Worm (Caenorhabditis elegans) whole organism, L1 larva: ENCODE measurements around the gene R144.10.
A peak's percentile ranks its signal among the peaks of the same experiment; 100 is the strongest.

ENCODE experiments used
- C04F5.9 ChIP-seq: sonication (generic microtip); optimal IDR thresholded peaks from 2 replicates; lab custom pipeline; 2016; ENCODE audit warnings: missing genetic modification characterization, missing compliant biosample characterization
- C16A3.4 ChIP-seq: fragments of 150-350 bp; optimal IDR thresholded peaks from 2 replicates; lab custom pipeline; 2014; ENCODE audit warnings: missing biosample characterization, missing genetic modification characterization
- C34B4.2 ChIP-seq: sonication (generic microtip); optimal IDR thresholded peaks from 2 replicates; lab custom pipeline; 2017; ENCODE audit warnings: mild to moderate bottlenecking, missing genetic modification characterization, missing compliant biosample characterization
- aha-1 ChIP-seq: fragments of 150-350 bp; optimal IDR thresholded peaks from 2 replicates; lab custom pipeline; 2014; ENCODE audit warnings: missing biosample characterization, missing genetic modification characterization
- aly-2 ChIP-seq: fragments of 150-350 bp; optimal IDR thresholded peaks from 2 replicates; lab custom pipeline; 2014; ENCODE audit warnings: missing biosample characterization, missing genetic modification characterization
- ama-1 ChIP-seq: fragments of 150-350 bp; optimal IDR thresholded peaks from 2 replicates; lab custom pipeline; 2014
- ceh-63 ChIP-seq: fragments of 200-800 bp; sonication (Bioruptor generic); optimal IDR thresholded peaks from 2 replicates; lab custom pipeline; 2018; ENCODE audit warnings: mild to moderate bottlenecking, missing genetic modification characterization, missing compliant biosample characterization
- ceh-88 ChIP-seq: fragments of 200-800 bp; sonication (Bioruptor generic); IDR thresholded peaks from 2 replicates; pipeline ENCODE4 v1.3.6; 2022; ENCODE audit warnings: missing genetic modification characterization, missing compliant biosample characterization
- ces-1 ChIP-seq: fragments of 150-350 bp; optimal IDR thresholded peaks from 2 replicates; lab custom pipeline; 2014; ENCODE audit warnings: missing biosample characterization, missing genetic modification reagents, missing genetic modification characterization
- dsc-1 ChIP-seq: sonication (generic microtip); optimal IDR thresholded peaks from 2 replicates; lab custom pipeline; 2016; ENCODE audit warnings: mild to moderate bottlenecking, missing genetic modification characterization, missing compliant biosample characterization
- efl-1 ChIP-seq, 4 experiments: fragments of 150-350 bp; optimal IDR thresholded peaks in 3 of 4; peaks in 1 of 4; 1 replicate in 1 of 4; 2 replicates in 3 of 4; lab custom pipeline; 2014; ENCODE audit warnings: missing biosample characterization in 2 of 4, missing genetic modification characterization in 2 of 4, missing genetic modification reagents in 2 of 4
- efl-3 ChIP-seq: fragments of 200-800 bp; sonication (Bioruptor generic); optimal IDR thresholded peaks from 2 replicates; lab custom pipeline; 2018; ENCODE audit warnings: mild to moderate bottlenecking, missing genetic modification characterization, missing compliant biosample characterization
- egl-13 ChIP-seq: sonication (generic microtip); optimal IDR thresholded peaks from 2 replicates; lab custom pipeline; 2016; ENCODE audit warnings: missing genotype, missing genetic modification reagents, missing genetic modification characterization, missing compliant biosample characterization
- hpl-2 ChIP-seq: fragments of 150-350 bp; optimal IDR thresholded peaks from 2 replicates; lab custom pipeline; 2014; ENCODE audit warnings: missing biosample characterization, missing genetic modification reagents, missing genetic modification characterization
- jun-1 ChIP-seq: fragments of 150-350 bp; optimal IDR thresholded peaks from 2 replicates; lab custom pipeline; 2014; ENCODE audit warnings: missing biosample characterization, missing genetic modification reagents, missing genetic modification characterization
- lin-13 ChIP-seq: fragments of 150-350 bp; optimal IDR thresholded peaks from 2 replicates; lab custom pipeline; 2014; ENCODE audit warnings: missing biosample characterization, missing genetic modification reagents, missing genetic modification characterization
- lin-14 ChIP-seq: fragments of 200-800 bp; sonication (Bioruptor generic); optimal IDR thresholded peaks from 2 replicates; lab custom pipeline; 2018; ENCODE audit warnings: mild to moderate bottlenecking, missing genetic modification characterization, moderate library complexity, missing compliant biosample characterization
- lin-15B ChIP-seq: fragments of 150-350 bp; sonication (generic microtip); optimal IDR thresholded peaks from 3 replicates; lab custom pipeline; 2014; ENCODE audit warnings: missing biosample characterization, missing genetic modification characterization
- lin-39 ChIP-seq: fragments of 150-350 bp; optimal IDR thresholded peaks from 2 replicates; lab custom pipeline; 2014; ENCODE audit warnings: missing biosample characterization, missing genetic modification reagents, missing genetic modification characterization
- lir-3 ChIP-seq: sonication (generic microtip); optimal IDR thresholded peaks from 2 replicates; lab custom pipeline; 2016; ENCODE audit warnings: mild to moderate bottlenecking, missing genetic modification characterization, moderate library complexity, missing compliant biosample characterization; ENCODE audit not compliant: poor library complexity
- lsy-2 ChIP-seq, 2 experiments: fragments of 150-350 bp; optimal IDR thresholded peaks; 2 replicates each; lab custom pipeline; 2014; ENCODE audit warnings: missing biosample characterization in 2 of 2, missing genetic modification characterization in 2 of 2
- mab-9 ChIP-seq: fragments of 200-800 bp; sonication (Bioruptor generic); IDR thresholded peaks from 2 replicates; pipeline ENCODE4 v1.3.6; 2022; ENCODE audit warnings: missing genetic modification reagents, missing genetic modification characterization, missing compliant biosample characterization
- mdl-1 ChIP-seq, 2 experiments: fragments of 150-350 bp; optimal IDR thresholded peaks; 2 replicates each; lab custom pipeline; 2014 to 2017; ENCODE audit warnings: missing biosample characterization in 2 of 2, missing genetic modification characterization in 2 of 2, inconsistent platforms in 1 of 2
- mef-2 ChIP-seq: fragments of 150-350 bp; optimal IDR thresholded peaks from 2 replicates; lab custom pipeline; 2014; ENCODE audit warnings: missing biosample characterization, missing genetic modification characterization
- mep-1 ChIP-seq: fragments of 150-350 bp; optimal IDR thresholded peaks from 2 replicates; lab custom pipeline; 2014; ENCODE audit warnings: missing biosample characterization, missing genetic modification characterization
- nhr-11 ChIP-seq: fragments of 150-350 bp; optimal IDR thresholded peaks from 2 replicates; lab custom pipeline; 2014; ENCODE audit warnings: missing biosample characterization, missing genetic modification characterization
- nhr-12 ChIP-seq: sonication (generic microtip); optimal IDR thresholded peaks from 2 replicates; lab custom pipeline; 2017; ENCODE audit warnings: missing biosample characterization, missing genetic modification characterization
- nhr-47 ChIP-seq: sonication (generic microtip); optimal IDR thresholded peaks from 2 replicates; lab custom pipeline; 2016; ENCODE audit warnings: mild to moderate bottlenecking, missing genetic modification characterization, moderate library complexity, missing compliant biosample characterization
- nhr-71 ChIP-seq: sonication (generic microtip); optimal IDR thresholded peaks from 2 replicates; lab custom pipeline; 2016; ENCODE audit warnings: mild to moderate bottlenecking, missing genetic modification characterization, moderate library complexity, missing compliant biosample characterization
- nhr-76 ChIP-seq: sonication (generic microtip); optimal IDR thresholded peaks from 2 replicates; lab custom pipeline; 2017; ENCODE audit warnings: missing biosample characterization, missing genetic modification characterization
- nhr-77 ChIP-seq: fragments of 150-350 bp; optimal IDR thresholded peaks from 2 replicates; lab custom pipeline; 2014; ENCODE audit warnings: missing biosample characterization, missing genetic modification characterization
- nhr-85 ChIP-seq: sonication (generic microtip); peaks from one replicate; lab custom pipeline; 2016; ENCODE audit warnings: missing genetic modification characterization, inconsistent platforms, missing compliant biosample characterization
- nhr-90 ChIP-seq: sonication (generic microtip); optimal IDR thresholded peaks from 2 replicates; lab custom pipeline; 2016; ENCODE audit warnings: mild to moderate bottlenecking, missing genetic modification characterization, missing compliant biosample characterization; ENCODE audit not compliant: poor library complexity
- pax-3 ChIP-seq: fragments of 200-800 bp; sonication (Bioruptor generic); optimal IDR thresholded peaks from 2 replicates; lab custom pipeline; 2018; ENCODE audit warnings: mild to moderate bottlenecking, missing genetic modification characterization, moderate library complexity, missing compliant biosample characterization
- pqm-1 ChIP-seq: sonication (generic microtip); optimal IDR thresholded peaks from 3 replicates; lab custom pipeline; 2017; ENCODE audit warnings: missing biosample characterization, missing genetic modification characterization
- rnt-1 ChIP-seq: sonication (generic microtip); optimal IDR thresholded peaks from 2 replicates; lab custom pipeline; 2016; ENCODE audit warnings: mild to moderate bottlenecking, missing genetic modification characterization, moderate library complexity, missing compliant biosample characterization
- skn-1 ChIP-seq: fragments of 150-350 bp; optimal IDR thresholded peaks from 2 replicates; lab custom pipeline; 2014; ENCODE audit warnings: missing biosample characterization, missing genetic modification characterization
- sox-4 ChIP-seq: sonication (generic microtip); optimal IDR thresholded peaks from 2 replicates; lab custom pipeline; 2016; ENCODE audit warnings: missing genetic modification characterization, missing compliant biosample characterization
- sup-37 ChIP-seq: fragments of 200-800 bp; sonication (Bioruptor generic); optimal IDR thresholded peaks from 2 replicates; lab custom pipeline; 2018; ENCODE audit warnings: mild to moderate bottlenecking, missing genetic modification characterization, missing compliant biosample characterization
- swsn-7 ChIP-seq: sonication (generic microtip); optimal IDR thresholded peaks from 2 replicates; lab custom pipeline; 2016; ENCODE audit warnings: missing genetic modification characterization, missing compliant biosample characterization
- tbx-2 ChIP-seq: sonication (generic microtip); optimal IDR thresholded peaks from 2 replicates; lab custom pipeline; 2016; ENCODE audit warnings: missing genetic modification characterization, missing compliant biosample characterization
- unc-62 ChIP-seq: fragments of 150-350 bp; optimal IDR thresholded peaks from 2 replicates; lab custom pipeline; 2014; ENCODE audit warnings: missing biosample characterization, missing genetic modification reagents, missing genetic modification characterization
- unc-86 ChIP-seq: sonication (generic microtip); optimal IDR thresholded peaks from 2 replicates; lab custom pipeline; 2016; ENCODE audit warnings: missing genetic modification characterization, missing compliant biosample characterization
- unc-98 ChIP-seq: fragments of 200-800 bp; sonication (Bioruptor generic); IDR thresholded peaks from 2 replicates; pipeline ENCODE4 v1.3.6; 2022; ENCODE audit warnings: missing genetic modification characterization, missing compliant biosample characterization
- vab-15 ChIP-seq: sonication (generic microtip); optimal IDR thresholded peaks from 2 replicates; lab custom pipeline; 2017; ENCODE audit warnings: missing genotype, mild to moderate bottlenecking, missing genetic modification characterization, missing compliant biosample characterization
- zag-1 ChIP-seq: fragments of 150-350 bp; optimal IDR thresholded peaks from 2 replicates; lab custom pipeline; 2014; ENCODE audit warnings: missing biosample characterization, missing genetic modification characterization
- zip-4 ChIP-seq: fragments of 200-800 bp; sonication (Bioruptor generic); optimal IDR thresholded peaks from 2 replicates; lab custom pipeline; 2018; ENCODE audit warnings: mild to moderate bottlenecking, missing genetic modification characterization, moderate library complexity, missing compliant biosample characterization
- ztf-11 ChIP-seq, 2 experiments: sonication (generic microtip); optimal IDR thresholded peaks; 2 replicates each; lab custom pipeline; 2016 to 2017; ENCODE audit warnings: missing genetic modification characterization in 2 of 2, missing biosample characterization in 1 of 2, missing compliant biosample characterization in 1 of 2

The R144.10 gene

ce11 chrIII:5047175-5047574, 45.0 kb upstream of the R144.10 start, which contains the start of gene txbp-3 (continued):
- TF ChIP-seq zip-4 (GFP tag; lab: Kevin White, UChicago) (no peak), hpl-2 (GFP tag; lab: Kevin White, UChicago) (no peak), vab-15 (no peak), unc-62 (GFP tag; lab: Kevin White, UChicago) (no peak), efl-3 (GFP tag; lab: Kevin White, UChicago) (no peak), nhr-77 (tag; lab: Kevin White, UChicago) (no peak), lin-14 (GFP tag; lab: Kevin White, UChicago) (peak; percentile 95), C34B4.2 (tag; lab: Kevin White, UChicago) (no peak), unc-98 (GFP tag; lab: Robert Waterston, UW) (no peak), efl-1 (optimal IDR thresholded peaks at IDR 0.05; lab: Kevin White, UChicago) (peak; percentile 37 to 42), efl-1 (GFP tag; optimal IDR thresholded peaks at IDR 0.05 in 1 of 2; lab: Kevin White, UChicago) (peak; percentile 38 to 80), C04F5.9 (tag; lab: Kevin White, UChicago) (no peak), lir-3 (tag; lab: Kevin White, UChicago) (peak; percentile 43), pqm-1 (tag; lab: Kevin White, UChicago) (no peak), skn-1 (tag; lab: Kevin White, UChicago) (no peak), mef-2 (no peak), nhr-47 (peak; percentile 17), sup-37 (no peak), jun-1 (tag; lab: Kevin White, UChicago) (no peak), lin-15B (tag; lab: Kevin White, UChicago) (no peak), ztf-11 (tag; optimal IDR thresholded peaks at IDR 0.05; lab: Kevin White, UChicago) (no peak), zag-1 (tag; lab: Kevin White, UChicago) (no peak), nhr-11 (tag; lab: Kevin White, UChicago) (no peak), lin-39 (tag; lab: Kevin White, UChicago) (no peak), tbx-2 (tag; lab: Kevin White, UChicago) (no peak), aha-1 (tag; lab: Kevin White, UChicago) (no peak), aly-2 (tag; lab: Kevin White, UChicago) (no peak), nhr-90 (tag; lab: Kevin White, UChicago) (no peak), nhr-12 (tag; lab: Kevin White, UChicago) (no peak), ces-1 (no peak), dsc-1 (tag; lab: Kevin White, UChicago) (no peak), pax-3 (tag; lab: Kevin White, UChicago) (no peak), lsy-2 (tag; optimal IDR thresholded peaks at IDR 0.05; lab: Kevin White, UChicago) (peak; percentile 12 to 48), nhr-76 (no peak), swsn-7 (tag; lab: Kevin White, UChicago) (peak; percentile 2), ceh-63 (no peak), unc-86 (tag; lab: Kevin White, UChicago) (no peak), C16A3.4 (tag; lab: Kevin White, UChicago) (peak; percentile 9), sox-4 (no peak), mep-1 (tag; lab: Kevin White, UChicago) (peak; percentile 81), ama-1 (lab: Kevin White, UChicago) (no peak), rnt-1 (tag; lab: Kevin White, UChicago) (peak; percentile 21), ceh-88 (GFP tag; lab: Robert Waterston, UW) (no peak), nhr-85 (tag; lab: Kevin White, UChicago) (no peak), egl-13 (tag; lab: Kevin White, UChicago) (no peak)

DNA sequence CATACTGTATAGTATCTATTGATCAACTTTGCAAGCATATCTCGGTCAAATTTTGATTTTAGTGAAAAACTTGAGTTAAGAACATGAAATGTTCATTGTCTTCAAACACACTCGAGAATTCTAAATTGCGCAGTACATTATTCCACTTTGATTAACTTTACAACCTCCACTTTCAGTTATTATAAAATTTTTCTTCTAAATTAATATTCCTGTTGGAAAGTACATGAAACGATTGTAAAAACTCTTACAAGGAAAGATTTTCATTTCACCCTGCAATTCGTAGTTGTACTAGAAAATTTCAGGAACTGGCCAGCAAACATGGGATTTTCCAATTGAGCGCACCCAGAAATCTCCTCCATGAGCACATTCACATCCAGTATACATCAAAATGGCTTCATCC, 42.6 kb upstream of the R144.10 start, which contains the start of gene C45G9.14:
TSS of gene C45G9.14 (plus strand) at position 301 of the 400 bp plus-strand sequence.
- TF ChIP-seq mdl-1 (tag; optimal IDR thresholded peaks at IDR 0.05; lab: Kevin White, UChicago) (no peak), lin-39 (tag; lab: Kevin White, UChicago) (no peak), efl-1 (optimal IDR thresholded peaks at IDR 0.05; lab: Kevin White, UChicago) (no peak), efl-1 (GFP tag; optimal IDR thresholded peaks at IDR 0.05 in 1 of 2; lab: Kevin White, UChicago) (peak in 1 of 2 experiments; percentile 47), dsc-1 (tag; lab: Kevin White, UChicago) (no peak), nhr-71 (no peak), nhr-85 (tag; lab: Kevin White, UChicago) (no peak), mab-9 (no peak), skn-1 (tag; lab: Kevin White, UChicago) (no peak), lin-13 (GFP tag; lab: Kevin White, UChicago) (no peak), ceh-63 (peak; percentile 6), ama-1 (lab: Kevin White, UChicago) (no peak)
